Fruit fly (Drosophila melanogaster) whole organism, embryonic: ENCODE measurements around the gene CG5235.
A peak's percentile ranks its signal among the peaks of the same experiment; 100 is the strongest.

Experiments
- Aef1 ChIP-seq: fragments of 200-800 bp; sonication (Bioruptor generic); IDR thresholded peaks from 3 replicates; pipeline ENCODE4 v1.3.6; 2022; ENCODE audit warnings: missing biosample characterization, missing genetic modification characterization
- Atf6 ChIP-seq: fragments of 200-800 bp; sonication (Bioruptor generic); IDR thresholded peaks from 2 replicates; pipeline ENCODE4 v1.3.6; 2022; ENCODE audit warnings: missing biosample characterization, missing genetic modification characterization
- Bteb2 ChIP-seq: fragments of 200-800 bp; sonication (Bioruptor generic); optimal IDR thresholded peaks from 2 replicates; lab custom pipeline; 2016; ENCODE audit warnings: missing biosample characterization, missing genetic modification characterization
- C15 ChIP-seq: fragments of 200-800 bp; sonication (Bioruptor generic); IDR thresholded peaks from 3 replicates; pipeline ENCODE4 v1.3.6; 2022; ENCODE audit warnings: missing biosample characterization, missing genetic modification characterization
- CG11456 ChIP-seq: fragments of 200-800 bp; sonication (Bioruptor generic); IDR thresholded peaks from 3 replicates; pipeline ENCODE4 v1.3.6; 2022; ENCODE audit warnings: missing biosample characterization, missing genetic modification characterization
- CG11695 ChIP-seq: fragments of 200-800 bp; sonication (Bioruptor generic); IDR thresholded peaks from 3 replicates; pipeline ENCODE4 v1.3.6; 2022; ENCODE audit warnings: missing biosample characterization, missing genetic modification characterization
- CG14441 ChIP-seq: fragments of 200-800 bp; sonication (Bioruptor generic); IDR thresholded peaks from 2 replicates; pipeline ENCODE4 v1.3.6; 2022; ENCODE audit warnings: missing biosample characterization, missing genetic modification characterization
- CG15011 ChIP-seq: fragments of 200-800 bp; sonication (Bioruptor generic); optimal IDR thresholded peaks from 3 replicates; lab custom pipeline; 2018; ENCODE audit warnings: missing biosample characterization, mild to moderate bottlenecking, missing genetic modification characterization
- CG1603 ChIP-seq: fragments of 200-800 bp; sonication (Bioruptor generic); optimal IDR thresholded peaks from 2 replicates; lab custom pipeline; 2019; ENCODE audit warnings: missing biosample characterization, mild to moderate bottlenecking, missing genetic modification characterization, moderate library complexity
- CG16813 ChIP-seq: fragments of 200-800 bp; sonication (Bioruptor generic); IDR thresholded peaks from 3 replicates; pipeline ENCODE4 v1.3.6; 2022; ENCODE audit warnings: missing biosample characterization, missing genetic modification characterization; ENCODE audit not compliant: partially characterized antibody
- CG18599 ChIP-seq: fragments of 200-800 bp; sonication (Bioruptor generic); optimal IDR thresholded peaks from 3 replicates; lab custom pipeline; 2017; ENCODE audit warnings: missing biosample characterization, missing genetic modification characterization, mild to moderate bottlenecking, moderate library complexity, missing genetic modification reagents
- CG2129 ChIP-seq: fragments of 200-800 bp; sonication (Bioruptor generic); IDR thresholded peaks from 2 replicates; pipeline ENCODE4 v1.3.6; 2022; ENCODE audit warnings: missing biosample characterization, missing genetic modification characterization; ENCODE audit not compliant: partially characterized antibody
- CG32532 ChIP-seq: fragments of 200-800 bp; sonication (Bioruptor generic); IDR thresholded peaks from 2 replicates; pipeline ENCODE4 v1.3.6; 2022; ENCODE audit warnings: missing biosample characterization, missing genetic modification characterization
- CG6254 ChIP-seq: fragments of 200-800 bp; sonication (Bioruptor generic); optimal IDR thresholded peaks from 3 replicates; lab custom pipeline; 2017; ENCODE audit warnings: mild to moderate bottlenecking, missing biosample characterization, missing genetic modification reagents, missing genetic modification characterization
- CG6683 ChIP-seq: fragments of 200-800 bp; sonication (Bioruptor generic); optimal IDR thresholded peaks from 2 replicates; lab custom pipeline; 2017; ENCODE audit warnings: missing biosample characterization, mild to moderate bottlenecking, missing genetic modification characterization, missing genetic modification reagents
- CG7271 ChIP-seq: fragments of 200-800 bp; sonication (Bioruptor generic); optimal IDR thresholded peaks from 2 replicates; lab custom pipeline; 2018; ENCODE audit warnings: missing biosample characterization, mild to moderate bottlenecking, missing genetic modification characterization, moderate library complexity
- CG8089 ChIP-seq: fragments of 200-800 bp; sonication (Bioruptor generic); optimal IDR thresholded peaks from 3 replicates; lab custom pipeline; 2016; ENCODE audit warnings: missing biosample characterization, missing genetic modification characterization
- CG8281 ChIP-seq: fragments of 200-800 bp; sonication (Bioruptor generic); optimal IDR thresholded peaks from 2 replicates; lab custom pipeline; 2018; ENCODE audit warnings: missing biosample characterization, mild to moderate bottlenecking, missing genetic modification characterization, moderate library complexity
- D ChIP-seq, 2 experiments: fragments of 200-800 bp in 1 of 2; fragments of >200 bp in 1 of 2; sonication (Bioruptor generic) in 1 of 2; optimal IDR thresholded peaks; 2 replicates in 1 of 2; 3 replicates in 1 of 2; lab custom pipeline; 2017; ENCODE audit warnings: mild to moderate bottlenecking in 1 of 2, missing biosample characterization in 1 of 2, missing genetic modification characterization in 1 of 2, missing genetic modification reagents in 1 of 2
- ERR ChIP-seq: fragments of 200-800 bp; sonication (Bioruptor generic); optimal IDR thresholded peaks from 2 replicates; lab custom pipeline; 2016; ENCODE audit warnings: missing biosample characterization, missing genetic modification characterization
- Elba2 ChIP-seq: fragments of 200-800 bp; sonication (Bioruptor generic); optimal IDR thresholded peaks from 3 replicates; lab custom pipeline; 2016; ENCODE audit warnings: missing biosample characterization, missing genetic modification characterization
- Ets65A ChIP-seq: fragments of 200-800 bp; sonication (Bioruptor generic); peaks from one replicate; lab custom pipeline; 2016; ENCODE audit warnings: missing biosample characterization, missing genetic modification characterization
- GATAe ChIP-seq: fragments of 200-800 bp; sonication (Bioruptor generic); conservative IDR thresholded peaks from 2 replicates; pipeline ENCODE4 v1.3.6; 2022; ENCODE audit warnings: missing biosample characterization, missing genetic modification characterization
- H2.0 ChIP-seq: fragments of 200-800 bp; sonication (Bioruptor generic); IDR thresholded peaks from 2 replicates; pipeline ENCODE4 v1.3.6; 2022; ENCODE audit warnings: missing biosample characterization, missing genetic modification characterization
- HLH4C ChIP-seq: fragments of 200-800 bp; sonication (Bioruptor generic); IDR thresholded peaks from 3 replicates; pipeline ENCODE4 v1.3.6; 2022; ENCODE audit warnings: missing biosample characterization, missing genetic modification characterization; ENCODE audit not compliant: partially characterized antibody
- MESR4 ChIP-seq: fragments of 200-800 bp; sonication (Bioruptor generic); optimal IDR thresholded peaks from 2 replicates; lab custom pipeline; 2018; ENCODE audit warnings: missing biosample characterization, mild to moderate bottlenecking, missing genetic modification characterization, moderate library complexity
- Med ChIP-seq: fragments of 200-800 bp; sonication (Bioruptor generic); peaks from one replicate; lab custom pipeline; 2016; ENCODE audit warnings: missing biosample characterization, missing genetic modification characterization, mild to moderate bottlenecking, inconsistent platforms, moderate library complexity
- Mrtf ChIP-seq: fragments of 200-800 bp; sonication (Bioruptor generic); IDR thresholded peaks from 3 replicates; pipeline ENCODE4 v1.3.6; 2022; ENCODE audit warnings: missing biosample characterization, missing genetic modification characterization
- Pdp1 ChIP-seq, 2 experiments: fragments of 200-800 bp; sonication (Bioruptor generic); optimal IDR thresholded peaks; 3 replicates each; lab custom pipeline; 2016; ENCODE audit warnings: missing biosample characterization in 2 of 2, missing genetic modification characterization in 2 of 2, mild to moderate bottlenecking in 1 of 2, moderate library complexity in 1 of 2
- Poxn ChIP-seq: fragments of 200-800 bp; sonication (Bioruptor generic); IDR thresholded peaks from 2 replicates; pipeline ENCODE4 v1.3.6; 2022; ENCODE audit warnings: missing biosample characterization, missing genetic modification characterization
- Sox100B ChIP-seq: fragments of 200-800 bp; sonication (Bioruptor generic); optimal IDR thresholded peaks from 3 replicates; lab custom pipeline; 2018; ENCODE audit warnings: missing biosample characterization, mild to moderate bottlenecking, missing genetic modification characterization
- Stat92E ChIP-seq, 3 experiments: fragments of >200 bp in 2 of 3; fragments of 200-800 bp in 1 of 3; sonication (Bioruptor generic) in 1 of 3; optimal IDR thresholded peaks; 2 replicates each; lab custom pipeline; 2017 to 2019; ENCODE audit warnings: missing biosample characterization in 3 of 3, missing genetic modification characterization in 3 of 3, mild to moderate bottlenecking in 1 of 3, moderate library complexity in 1 of 3
- Xrp1 ChIP-seq: fragments of 200-800 bp; sonication (Bioruptor generic); IDR thresholded peaks from 2 replicates; pipeline ENCODE4 v1.3.6; 2022; ENCODE audit warnings: missing biosample characterization, missing genetic modification characterization
- ac ChIP-seq: fragments of 200-800 bp; sonication (Bioruptor generic); optimal IDR thresholded peaks from 3 replicates; lab custom pipeline; 2017; ENCODE audit warnings: missing biosample characterization, mild to moderate bottlenecking, missing genetic modification characterization
- ase ChIP-seq: fragments of 200-800 bp; sonication (Bioruptor generic); IDR thresholded peaks from 3 replicates; pipeline ENCODE4 v1.3.6; 2022; ENCODE audit warnings: missing biosample characterization, missing genetic modification characterization
- ash1 ChIP-seq: fragments of 200-800 bp; sonication (Bioruptor generic); optimal IDR thresholded peaks from 2 replicates; lab custom pipeline; 2018; ENCODE audit warnings: missing biosample characterization, mild to moderate bottlenecking, missing genetic modification characterization
- ci ChIP-seq: fragments of 200-800 bp; sonication (Bioruptor generic); IDR thresholded peaks from 3 replicates; pipeline ENCODE4 v1.3.6; 2022; ENCODE audit warnings: missing biosample characterization, missing genetic modification characterization
- dati ChIP-seq: fragments of 200-800 bp; sonication (Bioruptor generic); IDR thresholded peaks from 2 replicates; pipeline ENCODE4 v1.3.6; 2022; ENCODE audit warnings: missing biosample characterization, missing genetic modification characterization
- dmrt11E ChIP-seq: fragments of 200-800 bp; sonication (Bioruptor generic); optimal IDR thresholded peaks from 3 replicates; lab custom pipeline; 2018; ENCODE audit warnings: missing biosample characterization, mild to moderate bottlenecking, missing genetic modification characterization, moderate library complexity
- gfzf ChIP-seq: fragments of 200-800 bp; sonication (Bioruptor generic); optimal IDR thresholded peaks from 2 replicates; lab custom pipeline; 2016; ENCODE audit warnings: missing biosample characterization, mild to moderate bottlenecking, missing genetic modification characterization, moderate library complexity
- hth ChIP-seq: fragments of >200 bp; optimal IDR thresholded peaks from 2 replicates; lab custom pipeline; 2017; ENCODE audit warnings: inconsistent platforms
- inv ChIP-seq: fragments of 200-800 bp; sonication (Bioruptor generic); IDR thresholded peaks from 2 replicates; pipeline ENCODE4 v1.3.6; 2022; ENCODE audit warnings: missing biosample characterization, missing genetic modification characterization; ENCODE audit not compliant: partially characterized antibody
- nau ChIP-seq: fragments of 200-800 bp; sonication (Bioruptor generic); optimal IDR thresholded peaks from 3 replicates; lab custom pipeline; 2017; ENCODE audit warnings: missing biosample characterization, mild to moderate bottlenecking, missing genetic modification characterization, missing genetic modification reagents
- org-1 ChIP-seq: fragments of 200-800 bp; sonication (Bioruptor generic); optimal IDR thresholded peaks from 2 replicates; lab custom pipeline; 2017; ENCODE audit warnings: missing biosample characterization, missing genetic modification characterization
- sim ChIP-seq: fragments of 200-800 bp; sonication (Bioruptor generic); IDR thresholded peaks from 2 replicates; pipeline ENCODE4 v1.3.6; 2022; ENCODE audit warnings: missing biosample characterization, missing genetic modification characterization
- sisA ChIP-seq: fragments of 200-800 bp; sonication (Bioruptor generic); IDR thresholded peaks from 2 replicates; pipeline ENCODE4 v1.3.6; 2022; ENCODE audit warnings: missing biosample characterization, missing genetic modification characterization
- sob ChIP-seq: fragments of 200-800 bp; sonication (Bioruptor generic); IDR thresholded peaks from 2 replicates; pipeline ENCODE4 v1.3.6; 2022; ENCODE audit warnings: missing biosample characterization, missing genetic modification characterization
- sqz ChIP-seq: fragments of 200-800 bp; sonication (Bioruptor generic); optimal IDR thresholded peaks from 3 replicates; lab custom pipeline; 2018; ENCODE audit warnings: missing biosample characterization, mild to moderate bottlenecking, missing genetic modification characterization

Gene CG5235

DNA sequence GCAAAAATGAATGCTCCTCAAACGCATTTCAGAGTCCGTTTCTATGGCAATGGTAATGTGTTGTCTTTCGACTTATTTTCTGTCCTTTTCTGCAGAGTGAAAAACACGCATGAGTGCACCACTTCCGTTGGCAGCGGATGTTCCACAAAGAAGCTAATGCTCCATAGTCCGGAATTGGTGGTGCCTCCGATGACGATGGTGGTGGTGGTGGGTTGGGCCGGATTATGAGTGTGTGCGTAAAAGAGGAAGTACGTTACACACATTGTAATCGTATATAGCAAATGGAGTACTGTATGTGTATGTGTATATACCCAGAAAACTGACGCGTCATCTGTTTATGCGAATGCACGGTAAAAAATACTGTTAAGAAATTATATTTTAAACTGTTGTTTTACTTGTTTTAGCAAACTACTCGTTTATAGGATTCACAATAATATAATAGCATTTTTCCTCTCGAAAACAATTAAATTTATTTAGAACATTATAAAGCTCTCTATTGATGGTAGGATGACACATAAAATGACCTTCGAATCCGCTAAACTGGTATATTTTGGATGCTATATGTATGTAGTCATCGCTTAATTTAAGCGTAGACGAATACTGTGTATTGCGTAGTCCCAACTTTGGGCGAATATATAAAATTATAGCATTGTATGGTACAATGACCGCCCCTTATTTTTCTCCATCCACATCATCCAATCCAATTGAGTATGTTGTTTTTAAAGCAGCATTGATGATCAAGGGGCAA, 44.9 kb downstream of the CG5235 start (continued):
- 0 out of 3 replicates have a peak, but pooled peaks have one; percentile 22 for TF ChIP-seq Mrtf (GFP tag; lab: Robert Waterston, UW)
- no peak for TF ChIP-seq CG8281 (tag; lab: Kevin White, UChicago)
- no peak for TF ChIP-seq dati (GFP tag; lab: Robert Waterston, UW)
- TF ChIP-seq Elba2 (GFP tag; lab: Kevin White, UChicago), result no peak
- no peak for TF ChIP-seq GATAe (GFP tag; lab: Robert Waterston, UW)
- peak; percentile 36 for TF ChIP-seq dmrt11E (tag; lab: Kevin White, UChicago)
- no peak for TF ChIP-seq CG15011
- TF ChIP-seq CG11695 (GFP tag; lab: Robert Waterston, UW), result peak; percentile 73
- TF ChIP-seq C15 (GFP tag; lab: Robert Waterston, UW), result 0 out of 3 replicates have a peak, but pooled peaks have one; percentile 21
- peak; percentile 47 for TF ChIP-seq CG6254
- TF ChIP-seq D (optimal IDR thresholded peaks at IDR 0.05; lab: Kevin White, UChicago), result peak; percentile 72
- peak; percentile 46 for TF ChIP-seq D (GFP tag; optimal IDR thresholded peaks at IDR 0.05; lab: Kevin White, UChicago)
- peak; percentile 34; the same call in 2 of the 3 replicates for TF ChIP-seq Aef1 (GFP tag; lab: Robert Waterston, UW)
- TF ChIP-seq CG16813 (GFP tag; lab: Robert Waterston, UW), result no peak
- peak; percentile 40 for TF ChIP-seq sob (GFP tag; lab: Robert Waterston, UW)
- no peak; the same call in 2 of the 3 replicates for TF ChIP-seq ase
- TF ChIP-seq Poxn, result no peak
- no peak for TF ChIP-seq nau (GFP tag; lab: Kevin White, UChicago)
- TF ChIP-seq Xrp1, result peak; percentile 46
- TF ChIP-seq sisA (GFP tag; lab: Robert Waterston, UW), result peak; percentile 53
- 0 out of 3 replicates have a peak, but pooled peaks have one; percentile 28 for TF ChIP-seq ci (GFP tag; lab: Robert Waterston, UW)
- peak; percentile 39 for TF ChIP-seq Sox100B (GFP tag; lab: Kevin White, UChicago)
- TF ChIP-seq CG14441 (GFP tag; lab: Robert Waterston, UW), result no peak
- no peak for TF ChIP-seq MESR4 (GFP tag; lab: Kevin White, UChicago)
- peak; percentile 4 for TF ChIP-seq ash1 (GFP tag; lab: Kevin White, UChicago)
- no peak for TF ChIP-seq CG8089 (GFP tag; lab: Kevin White, UChicago)
- peak; percentile 55 for TF ChIP-seq CG1603 (tag; lab: Kevin White, UChicago)
- peak; percentile 24 for TF ChIP-seq CG18599 (GFP tag; lab: Kevin White, UChicago)
- TF ChIP-seq org-1, result peak; percentile 32
- no peak for TF ChIP-seq CG2129 (GFP tag; lab: Robert Waterston, UW)
- peak; percentile 63 for TF ChIP-seq H2.0 (GFP tag; lab: Robert Waterston, UW)
- TF ChIP-seq sim (GFP tag; lab: Robert Waterston, UW), result peak; percentile 5; the same call in 1 of the 2 replicates
- TF ChIP-seq sqz (GFP tag; lab: Kevin White, UChicago), result no peak
- TF ChIP-seq Bteb2 (GFP tag; lab: Kevin White, UChicago), result peak; percentile 16
- TF ChIP-seq ac (GFP tag; lab: Kevin White, UChicago), result no peak
- no peak for TF ChIP-seq ERR (GFP tag; lab: Kevin White, UChicago)
- TF ChIP-seq hth (lab: Kevin White, UChicago), result no peak
- peak; percentile 71 for TF ChIP-seq CG32532 (GFP tag; lab: Robert Waterston, UW)
- no peak for TF ChIP-seq gfzf (GFP tag; lab: Kevin White, UChicago)
- TF ChIP-seq Pdp1 (GFP tag; optimal IDR thresholded peaks at IDR 0.05; lab: Kevin White, UChicago), result peak in 1 of 2 experiments; percentile 14
- TF ChIP-seq Med (GFP tag; lab: Kevin White, UChicago), result peak; percentile 69
- peak; percentile 60 for TF ChIP-seq Atf6
- TF ChIP-seq CG6683 (GFP tag; lab: Kevin White, UChicago), result peak; percentile 25
- TF ChIP-seq CG7271 (tag; lab: Kevin White, UChicago), result no peak
- no peak for TF ChIP-seq HLH4C (GFP tag; lab: Robert Waterston, UW)
- no peak for TF ChIP-seq Stat92E (GFP tag; optimal IDR thresholded peaks at IDR 0.05; lab: Kevin White, UChicago)
- no peak for TF ChIP-seq inv (GFP tag; lab: Robert Waterston, UW)
- TF ChIP-seq CG11456 (GFP tag; lab: Robert Waterston, UW), result no peak
- peak; percentile 76 for TF ChIP-seq Ets65A
